Worm (Caenorhabditis elegans): ENCODE data around the gene T10H4.13.

T10H4.13 gene

ce11 chrV:15230243-15230642 lies 37.1 kb downstream of the T10H4.13 start, which contains the start of gene srw-15:
srw-15 (plus strand) TSS chrV:15230543.
- TF ChIP-seq unc-62 (GFP tag; optimal IDR thresholded peaks at IDR 0.05), result no peak

DNA sequence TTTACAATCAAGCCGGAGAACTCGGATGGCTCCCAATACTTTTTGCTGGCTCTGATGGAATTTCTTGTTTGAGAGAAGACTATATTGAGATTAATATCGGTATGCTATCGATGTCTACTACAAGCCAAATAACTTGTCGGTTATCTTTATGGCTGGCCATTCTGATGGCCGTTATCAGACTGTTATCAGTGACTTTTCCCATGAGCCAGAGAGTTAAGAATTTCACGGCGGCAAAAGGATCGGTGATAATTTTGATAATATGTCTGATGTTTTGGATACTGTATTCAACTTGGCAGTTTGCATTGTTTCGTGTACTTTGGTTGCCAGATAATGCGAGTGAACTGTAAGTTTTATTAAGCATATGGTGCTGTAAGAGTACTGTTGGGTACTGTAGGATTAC lies 41.1 kb downstream of the T10H4.13 start:
- no peak for TF ChIP-seq unc-62 (GFP tag; optimal IDR thresholded peaks at IDR 0.05)

ce11 chrV:15225650-15226049 lies 41.7 kb downstream of the T10H4.13 start, which contains the start of gene srw-14:
srw-14 (plus strand) TSS chrV:15225950.
- TF ChIP-seq unc-62 (GFP tag; optimal IDR thresholded peaks at IDR 0.05), result no peak

- TF ChIP-seq unc-62 (GFP tag; optimal IDR thresholded peaks at IDR 0.05), result no peak
These were observed 43.6 kb downstream of the T10H4.13 start, which contains the start of gene srw-24 for ce11 chrV:15223668-15224067. srw-24 (plus strand) TSS chrV:15223968.

DNA sequence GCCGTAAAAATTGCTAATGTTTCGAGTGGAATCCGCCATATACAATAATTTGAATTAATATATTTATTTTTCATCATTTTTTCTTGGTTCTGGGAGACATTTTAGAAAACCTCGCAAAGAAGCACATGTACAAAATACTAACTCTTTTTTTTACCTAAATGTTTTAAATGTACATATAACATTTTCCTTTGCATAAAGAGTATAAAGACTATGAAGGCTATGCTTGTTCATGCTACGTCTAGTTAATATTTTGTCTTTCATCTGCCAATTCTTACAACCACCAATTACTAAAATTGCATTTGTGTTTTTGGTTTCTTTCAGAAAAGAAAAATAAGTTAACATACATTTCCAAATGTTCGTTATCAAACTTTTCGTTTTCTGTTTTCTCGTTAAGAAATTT lies 46.0 kb downstream of the T10H4.13 start, which contains the start of gene irld-25:
Gene irld-25, plus strand, starts transcription at position 301 of the 400 bp plus-strand sequence.
- TF ChIP-seq unc-62 (GFP tag; optimal IDR thresholded peaks at IDR 0.05), result no peak

DNA sequence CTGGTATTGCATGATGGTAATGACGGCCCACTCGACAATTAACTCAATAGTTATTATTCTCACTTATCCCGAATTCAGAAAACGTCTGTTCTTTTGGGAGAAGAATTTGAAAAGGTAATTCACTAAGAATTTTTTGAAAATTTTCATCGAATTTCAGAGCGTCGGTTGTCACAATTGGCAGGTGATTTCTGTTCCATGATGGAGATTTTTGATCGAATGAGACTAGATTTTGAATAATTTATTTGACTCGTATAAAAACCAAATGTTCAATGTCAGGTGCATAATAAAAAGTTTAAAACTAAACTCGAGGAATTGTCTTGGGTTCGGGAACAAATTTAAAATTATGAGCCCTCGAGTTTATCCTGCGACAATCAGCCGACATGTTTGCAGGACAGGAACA lies 50.6 kb downstream of the T10H4.13 start, which contains the start of gene sri-25:
Gene sri-25, plus strand, starts transcription at position 301 of the 400 bp plus-strand sequence.
- no peak for TF ChIP-seq unc-62 (GFP tag; optimal IDR thresholded peaks at IDR 0.05)
